Fruit fly (Drosophila melanogaster) whole organism, embryonic: ENCODE results near the gene Nos.

Experiments
- B-H1 ChIP-seq: fragments of 200-800 bp; sonication (Bioruptor generic); IDR thresholded peaks from 3 replicates; pipeline ENCODE4 v1.3.6; 2022; ENCODE audit warnings: missing biosample characterization, missing genetic modification characterization
- Bgb ChIP-seq: fragments of 200-800 bp; sonication (Bioruptor generic); IDR thresholded peaks from 2 replicates; pipeline ENCODE4 v1.3.6; 2022; ENCODE audit warnings: missing biosample characterization, missing genetic modification characterization; ENCODE audit not compliant: partially characterized antibody
- CG10147 ChIP-seq: fragments of 200-800 bp; sonication (Bioruptor generic); optimal IDR thresholded peaks from 2 replicates; lab custom pipeline; 2019; ENCODE audit warnings: missing biosample characterization, mild to moderate bottlenecking, missing genetic modification characterization, moderate library complexity
- CG10565 ChIP-seq: fragments of 200-800 bp; sonication (Bioruptor generic); optimal IDR thresholded peaks from 3 replicates; lab custom pipeline; 2016; ENCODE audit warnings: missing biosample characterization, mild to moderate bottlenecking, missing genetic modification characterization
- CG10979 ChIP-seq: fragments of 200-800 bp; sonication (Bioruptor generic); optimal IDR thresholded peaks from 2 replicates; lab custom pipeline; 2018; ENCODE audit warnings: missing biosample characterization, mild to moderate bottlenecking, missing genetic modification characterization, moderate library complexity
- CG11504 ChIP-seq: fragments of 200-800 bp; sonication (Bioruptor generic); optimal IDR thresholded peaks from 3 replicates; lab custom pipeline; 2019; ENCODE audit warnings: missing biosample characterization, mild to moderate bottlenecking, missing genetic modification characterization, moderate library complexity
- CG12391 ChIP-seq: fragments of 200-800 bp; sonication (Bioruptor generic); optimal IDR thresholded peaks from 3 replicates; lab custom pipeline; 2018; ENCODE audit warnings: missing biosample characterization, mild to moderate bottlenecking, missing genetic modification characterization, moderate library complexity
- CG13894 ChIP-seq: fragments of 200-800 bp; sonication (Bioruptor generic); optimal IDR thresholded peaks from 3 replicates; lab custom pipeline; 2018; ENCODE audit warnings: missing biosample characterization, mild to moderate bottlenecking, missing genetic modification characterization, moderate library complexity
- CG1603 ChIP-seq: fragments of 200-800 bp; sonication (Bioruptor generic); optimal IDR thresholded peaks from 2 replicates; lab custom pipeline; 2019; ENCODE audit warnings: missing biosample characterization, mild to moderate bottlenecking, missing genetic modification characterization, moderate library complexity
- CG17186 ChIP-seq: fragments of 200-800 bp; sonication (Bioruptor generic); optimal IDR thresholded peaks from 3 replicates; lab custom pipeline; 2017; ENCODE audit warnings: missing biosample characterization, missing genetic modification reagents, missing genetic modification characterization
- CG17361 ChIP-seq: fragments of 200-800 bp; sonication (Bioruptor generic); IDR thresholded peaks from 3 replicates; pipeline ENCODE4 v1.3.6; 2022; ENCODE audit warnings: missing biosample characterization, missing genetic modification characterization
- CG31441 ChIP-seq: fragments of 200-800 bp; sonication (Bioruptor generic); IDR thresholded peaks from 2 replicates; pipeline ENCODE4 v1.3.6; 2022; ENCODE audit warnings: missing biosample characterization, missing genetic modification characterization
- CG3163 ChIP-seq: fragments of 200-800 bp; sonication (Bioruptor generic); optimal IDR thresholded peaks from 3 replicates; lab custom pipeline; 2016; ENCODE audit warnings: missing biosample characterization, missing genetic modification characterization
- CG33213 ChIP-seq: fragments of 200-800 bp; sonication (Bioruptor generic); optimal IDR thresholded peaks from 3 replicates; lab custom pipeline; 2016; ENCODE audit warnings: missing biosample characterization, missing genetic modification characterization
- CG4854 ChIP-seq: fragments of 200-800 bp; sonication (Bioruptor generic); optimal IDR thresholded peaks from 2 replicates; lab custom pipeline; 2016; ENCODE audit warnings: missing biosample characterization, missing genetic modification characterization, inconsistent platforms
- CG6683 ChIP-seq: fragments of 200-800 bp; sonication (Bioruptor generic); optimal IDR thresholded peaks from 2 replicates; lab custom pipeline; 2017; ENCODE audit warnings: missing biosample characterization, mild to moderate bottlenecking, missing genetic modification characterization, missing genetic modification reagents
- CG6854 ChIP-seq: fragments of 200-800 bp; sonication (Bioruptor generic); optimal IDR thresholded peaks from 3 replicates; lab custom pipeline; 2017; ENCODE audit warnings: missing biosample characterization, mild to moderate bottlenecking, missing genetic modification characterization
- CG7745 ChIP-seq: fragments of 200-800 bp; sonication (Bioruptor generic); optimal IDR thresholded peaks from 2 replicates; lab custom pipeline; 2018; ENCODE audit warnings: missing biosample characterization, mild to moderate bottlenecking, missing genetic modification characterization, moderate library complexity
- CG9215 ChIP-seq: fragments of 200-800 bp; sonication (Bioruptor generic); IDR thresholded peaks from 2 replicates; pipeline ENCODE4 v1.3.6; 2022; ENCODE audit warnings: missing biosample characterization, missing genetic modification characterization
- CG9609 ChIP-seq: fragments of 200-800 bp; sonication (Bioruptor generic); optimal IDR thresholded peaks from 3 replicates; lab custom pipeline; 2016; ENCODE audit warnings: missing biosample characterization, missing genetic modification characterization
- CoRest ChIP-seq: fragments of 200-800 bp; sonication (Bioruptor generic); optimal IDR thresholded peaks from 3 replicates; lab custom pipeline; 2018; ENCODE audit warnings: missing biosample characterization, mild to moderate bottlenecking, missing genetic modification characterization, moderate library complexity
- Dip2 ChIP-seq: fragments of 200-800 bp; sonication (Bioruptor generic); IDR thresholded peaks from 2 replicates; pipeline ENCODE4 v1.3.6; 2022; ENCODE audit warnings: missing biosample characterization, missing genetic modification characterization
- Dp ChIP-seq: fragments of 200-800 bp; sonication (Bioruptor generic); optimal IDR thresholded peaks from 2 replicates; lab custom pipeline; 2018; ENCODE audit warnings: missing biosample characterization, mild to moderate bottlenecking, missing genetic modification characterization, moderate library complexity
- Dref ChIP-seq: fragments of 200-800 bp; sonication (Bioruptor generic); IDR thresholded peaks from 2 replicates; pipeline ENCODE4 v1.3.6; 2022; ENCODE audit warnings: missing biosample characterization, missing genetic modification characterization
- E2f2 ChIP-seq: fragments of 200-800 bp; sonication (Bioruptor generic); IDR thresholded peaks from 2 replicates; pipeline ENCODE4 v1.3.6; 2022; ENCODE audit warnings: missing biosample characterization, missing genetic modification characterization
- Gug ChIP-seq: fragments of 200-800 bp; sonication (Bioruptor generic); IDR thresholded peaks from 4 replicates; pipeline ENCODE4 v1.3.6; 2022; ENCODE audit warnings: missing biosample characterization, missing genetic modification characterization
- Hmr ChIP-seq: fragments of 200-800 bp; sonication (Bioruptor generic); optimal IDR thresholded peaks from 3 replicates; lab custom pipeline; 2017; ENCODE audit warnings: mild to moderate bottlenecking, missing biosample characterization, missing genetic modification reagents, missing genetic modification characterization
- Lhr ChIP-seq: fragments of 200-800 bp; sonication (Bioruptor generic); optimal IDR thresholded peaks from 3 replicates; lab custom pipeline; 2017; ENCODE audit warnings: mild to moderate bottlenecking, missing biosample characterization, missing genetic modification reagents, missing genetic modification characterization
- Med ChIP-seq: fragments of 200-800 bp; sonication (Bioruptor generic); peaks from one replicate; lab custom pipeline; 2016; ENCODE audit warnings: missing biosample characterization, missing genetic modification characterization, mild to moderate bottlenecking, inconsistent platforms, moderate library complexity
- NK7.1 ChIP-seq: fragments of 200-800 bp; sonication (Bioruptor generic); optimal IDR thresholded peaks from 3 replicates; lab custom pipeline; 2016; ENCODE audit warnings: missing biosample characterization, missing genetic modification characterization
- Nf-YB ChIP-seq: fragments of 200-800 bp; sonication (Bioruptor generic); optimal IDR thresholded peaks from 3 replicates; lab custom pipeline; 2019; ENCODE audit warnings: missing biosample characterization, mild to moderate bottlenecking, missing genetic modification characterization, moderate library complexity
- Opbp ChIP-seq: fragments of 200-800 bp; sonication (Bioruptor generic); IDR thresholded peaks from 3 replicates; pipeline ENCODE4 v1.3.6; 2022; ENCODE audit warnings: missing biosample characterization, missing genetic modification characterization; ENCODE audit not compliant: partially characterized antibody
- Scr ChIP-seq: fragments of 200-800 bp; sonication (Bioruptor generic); IDR thresholded peaks from 2 replicates; pipeline ENCODE4 v1.3.6; 2022; ENCODE audit warnings: missing biosample characterization, missing genetic modification characterization; ENCODE audit not compliant: partially characterized antibody
- Side ChIP-seq: fragments of 200-800 bp; sonication (Bioruptor generic); optimal IDR thresholded peaks from 2 replicates; lab custom pipeline; 2016; ENCODE audit warnings: missing biosample characterization, missing genetic modification characterization
- YL-1 ChIP-seq: fragments of 200-800 bp; sonication (Bioruptor generic); optimal IDR thresholded peaks from 3 replicates; lab custom pipeline; 2017; ENCODE audit warnings: missing biosample characterization, mild to moderate bottlenecking, missing genetic modification characterization
- cas ChIP-seq: fragments of 200-800 bp; sonication (Bioruptor generic); IDR thresholded peaks from 2 replicates; pipeline ENCODE4 v1.3.6; 2022; ENCODE audit warnings: missing biosample characterization, missing genetic modification characterization
- da ChIP-seq: fragments of 200-800 bp; sonication (Bioruptor generic); optimal IDR thresholded peaks from 2 replicates; lab custom pipeline; 2016; ENCODE audit warnings: missing biosample characterization, missing genetic modification characterization
- fd64A ChIP-seq: fragments of 200-800 bp; sonication (Bioruptor generic); optimal IDR thresholded peaks from 3 replicates; lab custom pipeline; 2018; ENCODE audit warnings: missing biosample characterization, mild to moderate bottlenecking, missing genetic modification characterization
- gro ChIP-seq: fragments of 200-800 bp; sonication (Bioruptor generic); optimal IDR thresholded peaks from 2 replicates; lab custom pipeline; 2016; ENCODE audit warnings: missing biosample characterization, missing genetic modification characterization
- gsb-n ChIP-seq: fragments of 200-800 bp; sonication (Bioruptor generic); optimal IDR thresholded peaks from 3 replicates; lab custom pipeline; 2018; ENCODE audit warnings: missing biosample characterization, mild to moderate bottlenecking, missing genetic modification characterization
- ken ChIP-seq: fragments of 200-800 bp; sonication (Bioruptor generic); IDR thresholded peaks from 3 replicates; pipeline ENCODE4 v1.3.6; 2022; ENCODE audit warnings: missing biosample characterization, missing genetic modification characterization
- lbe ChIP-seq: fragments of 200-800 bp; sonication (Bioruptor generic); optimal IDR thresholded peaks from 2 replicates; lab custom pipeline; 2016; ENCODE audit warnings: missing biosample characterization, mild to moderate bottlenecking, missing genetic modification characterization
- nmo ChIP-seq: fragments of 200-800 bp; sonication (Bioruptor generic); optimal IDR thresholded peaks from 2 replicates; lab custom pipeline; 2018; ENCODE audit warnings: missing biosample characterization, mild to moderate bottlenecking, missing genetic modification characterization, moderate library complexity
- onecut ChIP-seq: fragments of 200-800 bp; sonication (Bioruptor generic); IDR thresholded peaks from 2 replicates; pipeline ENCODE4 v1.3.6; 2022; ENCODE audit warnings: missing biosample characterization, missing genetic modification characterization
- pfk ChIP-seq: fragments of 200-800 bp; sonication (Bioruptor generic); optimal IDR thresholded peaks from 2 replicates; lab custom pipeline; 2018; ENCODE audit warnings: missing biosample characterization, mild to moderate bottlenecking, missing genetic modification characterization, moderate library complexity
- sob ChIP-seq: fragments of 200-800 bp; sonication (Bioruptor generic); IDR thresholded peaks from 2 replicates; pipeline ENCODE4 v1.3.6; 2022; ENCODE audit warnings: missing biosample characterization, missing genetic modification characterization
- tll ChIP-seq, 2 experiments: fragments of 200-800 bp in 1 of 2; fragments of >200 bp in 1 of 2; sonication (Bioruptor generic) in 1 of 2; optimal IDR thresholded peaks; 2 replicates each; lab custom pipeline; 2017 to 2019; ENCODE audit warnings: missing biosample characterization in 2 of 2, missing genetic modification characterization in 2 of 2, mild to moderate bottlenecking in 1 of 2, moderate library complexity in 1 of 2
- vfl ChIP-seq: fragments of 200-800 bp; sonication (Bioruptor generic); optimal IDR thresholded peaks from 2 replicates; lab custom pipeline; 2016; ENCODE audit warnings: missing biosample characterization, missing genetic modification characterization
- wdn ChIP-seq: fragments of 200-800 bp; sonication (Bioruptor generic); IDR thresholded peaks from 2 replicates; pipeline ENCODE4 v1.3.6; 2022; ENCODE audit warnings: missing biosample characterization, missing genetic modification characterization

Gene Nos

DNA sequence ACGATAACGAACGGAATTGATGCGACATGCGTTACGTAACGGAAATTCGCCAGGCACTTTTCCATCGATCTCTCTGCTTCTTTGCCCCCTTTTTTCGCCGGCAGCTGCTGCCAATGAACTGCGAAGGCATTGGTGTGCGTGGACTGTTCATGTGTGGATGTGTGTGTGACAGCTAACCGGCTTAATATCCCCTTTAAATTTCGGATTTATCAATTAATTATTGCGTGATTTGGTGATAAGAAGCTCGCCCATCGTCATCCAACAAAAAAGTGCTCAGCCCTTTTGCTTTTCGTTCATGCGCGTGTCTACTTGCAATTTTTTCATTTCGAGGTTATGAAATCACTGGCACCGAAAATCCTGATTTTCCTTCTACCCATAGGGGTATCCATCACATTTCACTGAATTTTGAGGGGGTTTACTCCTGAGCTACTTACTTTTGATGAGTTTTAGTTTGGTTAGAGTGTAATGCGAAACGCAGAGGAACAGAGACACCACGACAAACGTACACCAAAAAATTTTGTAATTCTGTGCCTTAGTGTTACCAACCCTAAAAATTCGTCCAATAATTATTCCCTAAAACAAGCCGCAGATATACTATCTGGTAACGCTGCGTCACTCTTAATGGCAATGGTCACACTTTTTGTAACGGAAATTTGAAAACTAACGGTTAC is 13.1 kb upstream of the Nos start, which contains the start of gene porin (continued):
- TF ChIP-seq CG1603 (tag; lab: Kevin White, UChicago), result peak; percentile 84
- no peak for TF ChIP-seq da (GFP tag; lab: Kevin White, UChicago)
- peak; percentile 62 for TF ChIP-seq pfk (GFP tag; lab: Kevin White, UChicago)
- no peak for TF ChIP-seq vfl
- TF ChIP-seq Hmr (GFP tag; lab: Kevin White, UChicago), result peak; percentile 62
- TF ChIP-seq Scr (GFP tag; lab: Robert Waterston, UW), result 0 out of 2 replicates have a peak, but pooled peaks have one; percentile 17
- TF ChIP-seq CG3163 (GFP tag; lab: Kevin White, UChicago), result no peak
- TF ChIP-seq CG10565, result no peak
- TF ChIP-seq Dref (GFP tag; lab: Robert Waterston, UW), result peak; percentile 33; the same call in 1 of the 2 replicates
- TF ChIP-seq fd64A, result no peak
- TF ChIP-seq sob (GFP tag; lab: Robert Waterston, UW), result peak; percentile 23; the same call in 1 of the 2 replicates
- TF ChIP-seq Lhr (GFP tag; lab: Kevin White, UChicago), result peak; percentile 84
- TF ChIP-seq Dip2 (GFP tag; lab: Robert Waterston, UW), result no peak
- TF ChIP-seq E2f2 (GFP tag; lab: Robert Waterston, UW), result peak; percentile 71
- TF ChIP-seq CG6854 (GFP tag; lab: Kevin White, UChicago), result peak; percentile 10
- TF ChIP-seq nmo (GFP tag; lab: Kevin White, UChicago), result peak; percentile 48
- TF ChIP-seq CG12391 (tag; lab: Kevin White, UChicago), result peak; percentile 34
- TF ChIP-seq Dp (GFP tag; lab: Kevin White, UChicago), result peak; percentile 71
- no peak for TF ChIP-seq CG9215 (GFP tag; lab: Robert Waterston, UW)
- peak; percentile 61; the same call in 1 of the 2 replicates for TF ChIP-seq onecut (GFP tag; lab: Robert Waterston, UW)
- peak; percentile 57 for TF ChIP-seq CG33213 (GFP tag; lab: Kevin White, UChicago)
- TF ChIP-seq Med (GFP tag; lab: Kevin White, UChicago), result peak; percentile 86
- peak; percentile 15 for TF ChIP-seq NK7.1
- TF ChIP-seq gro (GFP tag; lab: Kevin White, UChicago), result peak; percentile 37
- TF ChIP-seq gsb-n, result peak; percentile 1
- TF ChIP-seq CG17361 (GFP tag; lab: Robert Waterston, UW), result 0 out of 3 replicates have a peak, but pooled peaks have one; percentile 17
- no peak for TF ChIP-seq tll (GFP tag; optimal IDR thresholded peaks at IDR 0.05; lab: Kevin White, UChicago)
- TF ChIP-seq Bgb (GFP tag; lab: Robert Waterston, UW), result no peak
- peak; percentile 16 for TF ChIP-seq CG17186
- TF ChIP-seq CG10147 (GFP tag; lab: Kevin White, UChicago), result peak; percentile 6
- TF ChIP-seq CG6683 (GFP tag; lab: Kevin White, UChicago), result no peak
- no peak; the same call in 2 of the 3 replicates for TF ChIP-seq B-H1 (GFP tag; lab: Robert Waterston, UW)
- no peak for TF ChIP-seq wdn
- TF ChIP-seq lbe (GFP tag; lab: Kevin White, UChicago), result no peak
- TF ChIP-seq ken (GFP tag; lab: Robert Waterston, UW), result no peak
- TF ChIP-seq Side, result no peak
- TF ChIP-seq CG4854, result peak; percentile 29
- peak; percentile 9 for TF ChIP-seq Nf-YB (GFP tag; lab: Kevin White, UChicago)
- peak; percentile 66 for TF ChIP-seq CoRest (tag; lab: Kevin White, UChicago)
- TF ChIP-seq CG11504 (tag; lab: Kevin White, UChicago), result peak; percentile 38
- TF ChIP-seq CG31441, result peak; percentile 33; the same call in 1 of the 2 replicates
- no peak for TF ChIP-seq CG9609 (GFP tag; lab: Kevin White, UChicago)
- peak; percentile 21 for TF ChIP-seq CG7745 (tag; lab: Kevin White, UChicago)
- TF ChIP-seq cas, result no peak
- no peak for TF ChIP-seq Gug
- TF ChIP-seq CG10979, result peak; percentile 9
- TF ChIP-seq CG13894 (tag; lab: Kevin White, UChicago), result no peak
- peak; percentile 97 for TF ChIP-seq YL-1 (GFP tag; lab: Kevin White, UChicago)
- TF ChIP-seq Opbp (GFP tag; lab: Robert Waterston, UW), result 0 out of 3 replicates have a peak, but pooled peaks have one; percentile 36
